Fruit fly (Drosophila melanogaster) whole organism, adult: ENCODE data around the gene RacGAP84C.

Experiments used
- CG11617 ChIP-seq: fragments of 200-800 bp; sonication (Bioruptor generic); optimal IDR thresholded peaks from 2 replicates; lab custom pipeline; 2017; ENCODE audit warnings: mild to moderate bottlenecking, missing biosample characterization, missing genetic modification reagents, missing genetic modification characterization
- CG12768 ChIP-seq: fragments of 200-800 bp; sonication (Bioruptor generic); optimal IDR thresholded peaks from 2 replicates; lab custom pipeline; 2017; ENCODE audit warnings: missing biosample characterization, missing genetic modification characterization, mild to moderate bottlenecking, moderate library complexity, missing genetic modification reagents
- CG14711 ChIP-seq: fragments of 200-800 bp; sonication (Bioruptor generic); optimal IDR thresholded peaks from 2 replicates; lab custom pipeline; 2018; ENCODE audit warnings: missing biosample characterization, mild to moderate bottlenecking, missing genetic modification characterization, moderate library complexity
- CG1620 ChIP-seq: fragments of 200-800 bp; sonication (Bioruptor generic); optimal IDR thresholded peaks from 2 replicates; lab custom pipeline; 2016; ENCODE audit warnings: missing biosample characterization, missing genetic modification characterization
- CG33017 ChIP-seq: fragments of 200-800 bp; sonication (Bioruptor generic); optimal IDR thresholded peaks from 2 replicates; lab custom pipeline; 2018; ENCODE audit warnings: missing biosample characterization, mild to moderate bottlenecking, missing genetic modification characterization, moderate library complexity
- CG5204 ChIP-seq: fragments of 200-800 bp; sonication (Bioruptor generic); optimal IDR thresholded peaks from 2 replicates; lab custom pipeline; 2016; ENCODE audit warnings: missing biosample characterization, missing genetic modification characterization
- CG7045 ChIP-seq: fragments of 200-800 bp; sonication (Bioruptor generic); optimal IDR thresholded peaks from 2 replicates; lab custom pipeline; 2017; ENCODE audit warnings: missing biosample characterization, mild to moderate bottlenecking, missing genetic modification characterization
- CG7101 ChIP-seq: fragments of 200-800 bp; sonication (Bioruptor generic); optimal IDR thresholded peaks from 2 replicates; lab custom pipeline; 2018; ENCODE audit warnings: missing biosample characterization, mild to moderate bottlenecking, missing genetic modification characterization, moderate library complexity
- Clk ChIP-seq: fragments of 200-800 bp; sonication (Bioruptor generic); optimal IDR thresholded peaks from 2 replicates; lab custom pipeline; 2017; ENCODE audit warnings: missing biosample characterization, missing genetic modification characterization
- Crg-1 ChIP-seq: fragments of 200-800 bp; sonication (Bioruptor generic); optimal IDR thresholded peaks from 2 replicates; lab custom pipeline; 2016; ENCODE audit warnings: missing biosample characterization, missing genetic modification characterization
- Hr96 ChIP-seq: fragments of 200-800 bp; sonication (Bioruptor generic); optimal IDR thresholded peaks from 2 replicates; lab custom pipeline; 2016; ENCODE audit warnings: missing biosample characterization, missing genetic modification characterization
- Mnt ChIP-seq: fragments of 200-800 bp; sonication (Bioruptor generic); optimal IDR thresholded peaks from 2 replicates; lab custom pipeline; 2016; ENCODE audit warnings: missing biosample characterization, mild to moderate bottlenecking, missing genetic modification characterization
- cic ChIP-seq: fragments of 200-800 bp; sonication (Bioruptor generic); optimal IDR thresholded peaks from 2 replicates; lab custom pipeline; 2017; ENCODE audit warnings: missing biosample characterization, mild to moderate bottlenecking, missing genetic modification characterization, moderate library complexity
- cnc ChIP-seq, 2 experiments: fragments of >200 bp; optimal IDR thresholded peaks; 2 replicates each; lab custom pipeline; 2017
- kay ChIP-seq: fragments of 200-800 bp; sonication (Bioruptor generic); peaks from one replicate; lab custom pipeline; 2016; ENCODE audit warnings: missing biosample characterization, missing genetic modification characterization, borderline replicate concordance
- ovo ChIP-seq: fragments of 200-800 bp; sonication (Bioruptor generic); optimal IDR thresholded peaks from 2 replicates; lab custom pipeline; 2016; ENCODE audit warnings: missing biosample characterization, missing genetic modification characterization
- pad ChIP-seq: fragments of 200-800 bp; sonication (Bioruptor generic); optimal IDR thresholded peaks from 3 replicates; lab custom pipeline; 2017; ENCODE audit warnings: missing biosample characterization, missing genetic modification characterization, mild to moderate bottlenecking, moderate library complexity, missing genetic modification reagents
- tj ChIP-seq: fragments of 200-800 bp; sonication (Bioruptor generic); optimal IDR thresholded peaks from 3 replicates; lab custom pipeline; 2017; ENCODE audit warnings: missing biosample characterization, mild to moderate bottlenecking, missing genetic modification characterization, moderate library complexity
- toe ChIP-seq: fragments of 200-800 bp; sonication (Bioruptor generic); optimal IDR thresholded peaks from 2 replicates; lab custom pipeline; 2016; ENCODE audit warnings: missing biosample characterization, missing genetic modification characterization

The RacGAP84C gene

DNA sequence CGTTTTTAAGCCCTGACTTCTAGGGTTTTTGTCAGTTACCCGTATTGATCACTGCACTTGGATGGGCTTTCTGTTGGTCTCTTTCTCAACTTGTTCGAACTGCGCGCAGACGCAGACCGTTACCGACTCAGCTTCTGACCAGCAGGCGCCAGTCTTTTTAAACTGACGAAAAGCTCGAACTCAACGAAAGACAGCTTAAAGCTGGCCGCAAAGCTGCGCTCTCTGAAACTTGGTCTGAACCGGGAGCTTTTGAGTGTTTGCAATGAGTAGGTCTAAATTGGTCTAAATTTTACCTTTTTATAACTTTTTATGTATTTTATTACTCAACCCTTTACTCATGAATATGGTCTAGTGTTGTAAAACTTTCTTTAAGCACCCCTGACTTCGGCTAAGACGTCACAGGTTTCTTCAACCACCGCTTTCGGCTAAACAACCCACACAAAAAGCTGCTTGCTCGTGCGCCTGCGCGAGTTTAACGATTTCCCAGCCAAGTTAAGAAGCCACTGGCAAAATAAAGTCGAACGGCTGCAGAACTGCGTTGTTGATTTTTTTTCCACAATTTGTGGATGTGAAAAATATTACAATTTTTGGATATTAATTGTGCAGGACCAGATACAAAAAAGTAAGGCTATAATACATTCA lies 20.1 kb upstream of the RacGAP84C start, which contains the start of the genes Gld and Syt4:
Gene Gld (minus strand): TSS at position 137 of the 642 bp plus-strand sequence.
Gene Syt4 (plus strand): TSS at position 499 of the 642 bp plus-strand sequence.
- no peak for TF ChIP-seq toe
- no peak for TF ChIP-seq CG1620

DNA sequence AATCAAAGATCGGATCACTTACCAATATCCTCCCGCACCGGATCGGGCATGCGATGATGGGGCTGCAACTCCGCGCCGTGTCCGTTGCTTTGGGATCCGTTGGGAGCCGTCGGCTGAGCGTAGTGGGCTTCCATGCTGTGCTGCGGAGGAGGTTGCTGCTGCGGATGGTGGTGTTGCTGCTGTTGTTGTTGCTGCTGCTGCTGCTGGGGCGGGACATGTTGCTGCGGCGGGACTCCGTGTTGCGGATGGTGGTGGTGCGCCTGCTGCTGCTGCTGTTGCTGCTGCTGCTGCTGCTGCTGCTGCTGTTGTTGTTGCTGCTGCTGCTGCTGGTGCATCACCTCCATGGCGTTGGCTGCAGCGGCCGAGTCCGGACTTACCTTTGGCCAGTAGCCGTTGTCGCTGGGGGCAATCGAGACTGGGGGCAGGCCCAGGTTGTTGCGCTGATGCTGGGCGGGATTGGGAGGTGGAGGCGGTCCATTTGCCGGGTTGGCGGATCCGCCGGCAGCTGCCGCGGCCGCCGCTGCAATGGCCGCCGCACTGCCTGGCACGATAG lies 10.7 kb upstream of the RacGAP84C start:
- no peak for TF ChIP-seq Mnt
- no peak for TF ChIP-seq CG12768 (GFP tag; lab: Kevin White, UChicago)
- no peak for TF ChIP-seq toe
- no peak for TF ChIP-seq CG11617 (GFP tag; lab: Kevin White, UChicago)
- no peak for TF ChIP-seq kay (GFP tag; lab: Kevin White, UChicago)
- TF ChIP-seq CG7101 (tag; lab: Kevin White, UChicago), result no peak
- no peak for TF ChIP-seq Clk (GFP tag; lab: Kevin White, UChicago)
- TF ChIP-seq CG1620, result no peak

DNA sequence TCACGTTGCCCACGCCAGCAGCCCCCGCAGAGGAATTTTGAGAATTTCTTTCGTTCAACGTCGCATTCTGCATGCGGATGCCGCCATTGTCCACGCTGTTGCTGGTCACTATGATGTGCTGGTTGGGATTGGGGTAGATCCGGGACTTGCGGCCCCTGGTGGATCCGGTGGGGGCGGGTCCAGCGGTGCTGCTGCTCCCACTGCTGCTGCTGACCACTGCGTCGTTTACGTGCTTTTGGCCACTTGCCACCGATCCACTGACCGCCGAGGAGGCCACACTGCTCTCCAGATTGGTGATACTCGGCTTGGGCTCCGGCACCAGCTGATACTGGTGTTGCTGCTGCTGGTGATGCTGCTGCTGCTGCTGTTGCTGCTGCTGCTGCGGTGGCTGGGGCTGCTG lies 9.0 kb upstream of the RacGAP84C start:
- no peak for TF ChIP-seq cic (GFP tag; lab: Kevin White, UChicago)
- no peak for TF ChIP-seq kay (GFP tag; lab: Kevin White, UChicago)
- no peak for TF ChIP-seq Clk (GFP tag; lab: Kevin White, UChicago)
- TF ChIP-seq toe, result no peak
- no peak for TF ChIP-seq Hr96 (GFP tag; lab: Kevin White, UChicago)
- no peak for TF ChIP-seq tj (GFP tag; lab: Kevin White, UChicago)

DNA sequence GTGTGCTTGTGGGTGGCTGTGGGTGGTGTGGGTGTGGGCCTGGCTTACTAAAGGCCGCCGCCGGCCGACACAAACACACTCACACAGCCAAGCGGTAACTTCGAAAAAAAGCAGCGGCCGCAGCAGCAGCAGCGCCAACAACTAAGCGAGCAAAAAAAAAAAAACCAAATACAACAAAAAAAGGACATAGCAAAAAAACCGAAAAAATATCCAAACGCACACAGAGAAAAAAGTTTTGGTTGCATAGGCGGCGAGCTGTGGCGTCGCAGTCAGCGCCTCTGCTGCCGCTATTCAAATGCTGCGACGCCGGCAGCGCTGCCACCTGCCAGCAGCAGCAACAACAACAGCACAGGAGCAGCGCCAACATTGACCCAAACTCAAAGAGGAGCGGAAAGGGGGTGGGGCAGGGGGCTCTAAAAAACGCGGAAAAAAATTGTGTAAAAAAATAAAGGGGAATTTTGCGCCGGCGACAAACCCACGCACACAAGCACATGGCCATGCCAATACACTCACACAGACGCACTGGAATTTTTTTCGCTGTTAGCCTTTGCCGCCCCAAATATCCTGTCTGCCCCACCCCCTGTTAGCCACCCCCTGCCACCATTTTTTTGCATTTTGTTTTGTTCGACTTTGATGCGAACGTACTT lies 3.4 kb upstream of the RacGAP84C start:
- TF ChIP-seq Clk (GFP tag; lab: Kevin White, UChicago) (no peak), pad (GFP tag; lab: Kevin White, UChicago) (peak; percentile 34), CG7045 (GFP tag; lab: Kevin White, UChicago) (peak; percentile 28)

DNA sequence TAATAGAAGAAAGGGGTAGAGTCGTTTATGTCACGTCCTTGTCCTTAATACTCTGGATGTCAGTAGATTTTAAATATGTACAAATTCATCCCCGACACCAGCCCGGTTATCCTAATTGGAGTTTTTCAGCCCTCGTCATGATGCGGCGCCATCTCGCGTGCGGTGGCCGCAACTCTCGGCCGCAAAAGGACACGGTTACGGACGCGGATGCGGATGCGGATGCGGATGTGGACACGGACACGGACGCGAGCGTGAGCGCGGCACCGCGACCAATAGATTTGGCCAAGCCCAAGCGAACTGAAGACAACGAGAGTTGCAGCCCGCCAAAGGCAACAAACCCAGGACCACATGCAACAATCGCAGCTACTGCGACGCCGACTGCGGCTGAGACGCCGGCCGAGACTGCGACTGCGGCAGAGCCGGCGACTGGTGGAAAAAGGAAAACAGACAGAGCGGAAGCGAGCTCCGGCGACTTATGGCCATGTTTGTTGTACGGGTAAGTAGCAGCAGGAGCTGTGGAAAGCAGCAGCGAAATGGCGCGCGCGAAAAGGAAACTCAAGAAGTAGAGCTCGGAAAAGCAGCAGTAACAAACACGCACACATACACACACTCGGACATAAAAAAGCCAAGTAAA lies 18.8 kb downstream of the RacGAP84C start, which contains the start of gene CG42544:
Gene CG42544 (plus strand): TSS at position 138 of the 634 bp plus-strand sequence.
- TF ChIP-seq CG11617 (GFP tag; lab: Kevin White, UChicago) (no peak), CG5204 (GFP tag; lab: Kevin White, UChicago) (no peak), Crg-1 (no peak), CG12768 (GFP tag; lab: Kevin White, UChicago) (no peak)

DNA sequence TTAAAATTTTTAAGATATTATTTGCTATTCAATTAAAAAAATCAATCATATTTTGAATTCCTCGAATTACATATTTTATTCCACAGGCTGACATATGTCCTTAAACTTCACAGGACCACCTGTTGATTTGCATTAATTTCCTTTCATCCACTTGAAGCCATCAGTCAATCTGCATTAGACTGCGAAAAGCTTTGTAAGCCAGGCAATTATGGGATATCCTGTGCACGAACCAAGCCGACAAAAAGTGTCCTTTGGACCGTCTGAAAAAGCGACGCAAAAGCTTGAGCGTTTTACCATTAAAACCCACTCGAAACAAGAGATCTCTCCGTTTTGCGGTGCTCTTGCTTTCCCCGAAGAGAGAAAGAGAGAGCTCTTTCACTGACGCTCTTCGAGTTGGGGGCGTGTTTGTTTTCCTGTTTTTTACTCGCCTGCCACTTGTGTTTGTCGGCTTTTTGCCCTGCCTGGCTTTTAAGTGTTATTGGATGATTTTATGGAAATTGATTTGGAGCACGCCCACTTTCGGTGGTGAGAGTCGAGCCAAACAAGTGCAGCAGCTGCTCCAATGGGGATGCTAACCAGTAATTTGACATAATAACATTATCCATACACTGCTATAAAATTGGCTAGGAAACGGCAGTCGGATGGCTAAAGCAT lies 20.9 kb downstream of the RacGAP84C start:
- TF ChIP-seq pad (GFP tag; lab: Kevin White, UChicago) (no peak), cnc (optimal IDR thresholded peaks at IDR 0.05; lab: Kevin White, UChicago) (no peak), CG33017 (tag; lab: Kevin White, UChicago) (no peak), ovo (no peak)

DNA sequence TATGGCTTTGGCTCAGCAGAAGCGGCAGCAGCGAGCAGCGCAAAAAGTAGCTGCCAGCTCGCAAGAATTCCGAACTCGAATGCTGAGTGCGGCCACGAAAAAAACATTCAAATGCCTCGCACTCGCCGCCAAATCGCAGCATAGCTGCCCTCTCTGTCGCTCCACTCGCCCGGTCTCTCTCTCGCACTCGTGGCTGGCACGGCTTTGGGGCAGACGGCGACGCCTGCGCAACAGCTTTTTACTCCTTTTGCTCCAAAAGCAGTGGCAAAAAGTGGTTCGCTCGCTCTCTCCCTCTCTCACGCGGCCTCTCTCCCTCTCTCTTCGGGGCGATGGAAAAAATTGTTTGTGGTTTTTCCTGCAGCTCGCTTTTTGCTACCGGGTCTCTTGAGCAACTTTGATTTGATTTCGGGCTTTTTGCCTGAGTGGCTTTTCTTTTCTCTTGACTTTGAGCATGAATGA lies 23.8 kb downstream of the RacGAP84C start, which contains the start of gene rn:
Gene rn (minus strand): TSS at position 51 of the 459 bp plus-strand sequence.
- no peak for TF ChIP-seq CG11617 (GFP tag; lab: Kevin White, UChicago)
- no peak for TF ChIP-seq CG5204 (GFP tag; lab: Kevin White, UChicago)
- no peak for TF ChIP-seq cnc (optimal IDR thresholded peaks at IDR 0.05; lab: Kevin White, UChicago)
- no peak for TF ChIP-seq CG7045 (GFP tag; lab: Kevin White, UChicago)
- no peak for TF ChIP-seq ovo
- no peak for TF ChIP-seq Mnt
- TF ChIP-seq CG12768 (GFP tag; lab: Kevin White, UChicago), result no peak
- TF ChIP-seq toe, result no peak
- TF ChIP-seq pad (GFP tag; lab: Kevin White, UChicago), result no peak
- no peak for TF ChIP-seq CG14711 (tag; lab: Kevin White, UChicago)
- TF ChIP-seq Clk (GFP tag; lab: Kevin White, UChicago), result no peak
